Fruit fly (Drosophila melanogaster): Measurements from ENCODE around the gene COX7A.

Gene COX7A

DNA sequence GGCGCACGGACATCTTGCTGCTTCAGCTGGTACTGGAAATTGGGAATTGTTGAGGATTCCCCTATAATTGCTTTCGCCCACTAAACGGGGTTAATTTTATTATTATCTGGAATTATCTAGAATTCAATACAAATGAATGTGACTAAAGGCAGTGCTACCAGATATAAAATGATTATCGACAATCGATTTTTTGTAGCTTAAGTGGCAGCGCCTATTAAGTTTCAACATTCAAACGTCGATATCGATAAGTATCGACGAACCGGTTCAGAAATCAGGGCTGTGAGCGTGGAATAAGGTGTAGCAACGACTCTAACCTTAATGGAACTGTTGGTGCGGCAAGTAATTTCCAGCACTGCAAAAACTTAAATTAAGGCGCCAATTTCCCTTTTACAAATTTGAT lies 35.7 kb downstream of the COX7A start, which contains the start of gene Sgt1 (continued):
- peak; percentile 91 for TF ChIP-seq HLH4C (GFP tag; IDR thresholded peaks at IDR 0.05; ENCODE audit: partially characterized antibody)
- peak; percentile 52 for TF ChIP-seq maf-S (GFP tag; optimal IDR thresholded peaks at IDR 0.05)
- TF ChIP-seq Fer1 (GFP tag; optimal IDR thresholded peaks at IDR 0.05) = peak; percentile 21
- TF ChIP-seq CG4707 (GFP tag; optimal IDR thresholded peaks at IDR 0.05) = no peak
- TF ChIP-seq onecut (GFP tag; IDR thresholded peaks at IDR 0.05) = peak; percentile 42; the same call in 1 of the 2 replicates
- TF ChIP-seq CG13894 (tag; optimal IDR thresholded peaks at IDR 0.05) = no peak
- no peak for TF ChIP-seq eve (GFP tag; optimal IDR thresholded peaks at IDR 0.05)
- TF ChIP-seq crp (GFP tag; optimal IDR thresholded peaks at IDR 0.05) = peak in 1 of 2 experiments; percentile 30
- no peak for TF ChIP-seq sima (GFP tag; optimal IDR thresholded peaks at IDR 0.05)
- peak; percentile 5 for TF ChIP-seq Mes4 (GFP tag; optimal IDR thresholded peaks at IDR 0.05)
- TF ChIP-seq CG9876 (GFP tag; optimal IDR thresholded peaks at IDR 0.05) = no peak
- no peak for TF ChIP-seq gem (tag; optimal IDR thresholded peaks at IDR 0.05)
- TF ChIP-seq D19A (tag; optimal IDR thresholded peaks at IDR 0.05) = no peak
- no peak for TF ChIP-seq fd3F (GFP tag; optimal IDR thresholded peaks at IDR 0.05)
- peak; percentile 82 for TF ChIP-seq HmgZ (tag; optimal IDR thresholded peaks at IDR 0.05)
- peak; percentile 7 for TF ChIP-seq CG10147 (GFP tag; optimal IDR thresholded peaks at IDR 0.05)
- TF ChIP-seq insv (GFP tag; optimal IDR thresholded peaks at IDR 0.05) = peak in 1 of 2 experiments; percentile 64
- peak; percentile 78 for TF ChIP-seq BEAF-32 (GFP tag; optimal IDR thresholded peaks at IDR 0.05)
- TF ChIP-seq so (GFP tag; IDR thresholded peaks at IDR 0.05) = 0 out of 3 replicates have a peak, but pooled peaks have one; percentile 24
- TF ChIP-seq Dref (GFP tag; IDR thresholded peaks at IDR 0.05) = peak; percentile 99
- TF ChIP-seq CG8388 (GFP tag; optimal IDR thresholded peaks at IDR 0.05) = no peak
- peak; percentile 57 for TF ChIP-seq CG9797 (GFP tag; optimal IDR thresholded peaks at IDR 0.05)
- peak; percentile 72 for TF ChIP-seq vfl (GFP tag; optimal IDR thresholded peaks at IDR 0.05)
- peak; percentile 73 for TF ChIP-seq exex (tag; optimal IDR thresholded peaks at IDR 0.05)
- TF ChIP-seq Optix (GFP tag; IDR thresholded peaks at IDR 0.05) = no peak
- TF ChIP-seq ATbp (GFP tag; optimal IDR thresholded peaks at IDR 0.05) = no peak
- peak; percentile 72 for TF ChIP-seq CG13624 (GFP tag; optimal IDR thresholded peaks at IDR 0.05)
- TF ChIP-seq CG15601 (tag; optimal IDR thresholded peaks at IDR 0.05) = peak; percentile 59
- TF ChIP-seq Doc3 (GFP tag; IDR thresholded peaks at IDR 0.05; ENCODE audit: partially characterized antibody) = peak; percentile 68; the same call in 2 of the 3 replicates
- TF ChIP-seq Usf (GFP tag; optimal IDR thresholded peaks at IDR 0.05) = no peak
- peak; percentile 4 to 15 for TF ChIP-seq chif (GFP tag; optimal IDR thresholded peaks at IDR 0.05)
- TF ChIP-seq kah (GFP tag; optimal IDR thresholded peaks at IDR 0.05) = no peak
- peak; percentile 70 for TF ChIP-seq hbn (GFP tag; IDR thresholded peaks at IDR 0.05; ENCODE audit: partially characterized antibody)
- TF ChIP-seq CG12942 (GFP tag; optimal IDR thresholded peaks at IDR 0.05) = peak; percentile 18
- TF ChIP-seq CG5245 (GFP tag; optimal IDR thresholded peaks at IDR 0.05) = peak; percentile 44
- TF ChIP-seq Ets97D (GFP tag; optimal IDR thresholded peaks at IDR 0.05) = peak; percentile 87
- 0 out of 3 replicates have a peak, but pooled peaks have one; percentile 21 for TF ChIP-seq CG17361 (GFP tag; IDR thresholded peaks at IDR 0.05)
- peak; percentile 16 for TF ChIP-seq CG17186 (GFP tag; optimal IDR thresholded peaks at IDR 0.05)
- TF ChIP-seq ab (GFP tag; optimal IDR thresholded peaks at IDR 0.05) = peak; percentile 10
- peak; percentile 75 for TF ChIP-seq sug (tag; optimal IDR thresholded peaks at IDR 0.05)
- peak; percentile 22 for TF ChIP-seq p53 (GFP tag; optimal IDR thresholded peaks at IDR 0.05)
- TF ChIP-seq CG13296 (GFP tag; optimal IDR thresholded peaks at IDR 0.05) = no peak
- no peak; the same call in 1 of the 2 replicates for TF ChIP-seq lmd (GFP tag; IDR thresholded peaks at IDR 0.05)
- TF ChIP-seq Xbp1 (GFP tag; optimal IDR thresholded peaks at IDR 0.05) = peak; percentile 48
- no peak for TF ChIP-seq schlank (tag; optimal IDR thresholded peaks at IDR 0.05)
- TF ChIP-seq CG7372 (GFP tag; IDR thresholded peaks at IDR 0.05) = no peak
- peak; percentile 11 for TF ChIP-seq CG12744 (GFP tag; optimal IDR thresholded peaks at IDR 0.05)
- TF ChIP-seq CG8924 (tag; optimal IDR thresholded peaks at IDR 0.05) = peak; percentile 7
- peak; percentile 14 for TF ChIP-seq CG4282 (GFP tag; optimal IDR thresholded peaks at IDR 0.05)
- TF ChIP-seq CG3065 (GFP tag; optimal IDR thresholded peaks at IDR 0.05) = no peak
